Worm (Caenorhabditis elegans): ENCODE measurements around the gene srh-35.

Gene srh-35

DNA sequence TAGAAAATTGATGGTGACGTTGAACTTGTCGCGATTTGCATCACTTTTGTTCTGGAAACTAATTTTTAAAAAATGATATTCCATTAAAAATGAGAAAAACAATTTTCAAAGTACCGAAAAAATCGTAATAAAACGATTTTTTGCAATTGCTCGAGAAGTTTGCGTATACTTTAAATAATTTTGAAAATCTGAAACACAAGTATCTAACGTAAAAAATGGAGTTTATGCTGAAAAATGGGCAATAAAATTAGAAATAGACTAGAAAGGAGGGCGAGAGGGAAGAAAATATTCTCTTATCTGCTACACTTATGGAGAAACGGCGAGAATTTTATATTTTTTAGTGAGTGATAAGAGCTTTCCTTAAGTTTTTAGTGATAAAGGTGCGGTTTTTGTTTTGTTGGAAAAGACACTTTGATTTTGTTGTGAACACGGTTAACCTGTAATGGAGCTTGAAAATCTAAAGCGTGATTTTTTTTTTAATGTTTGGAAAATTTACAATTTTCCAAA is 34.3 kb upstream of the srh-35 start, which contains the start of gene nhr-130 (continued):
- TF ChIP-seq F10B5.3 (tag; optimal IDR thresholded peaks at IDR 0.05) (no peak), dve-1 (tag; optimal IDR thresholded peaks at IDR 0.05; ENCODE audit: insufficient read depth) (peak; percentile 65), nhr-77 (tag; optimal IDR thresholded peaks at IDR 0.05) (peak; percentile 48), F44E2.7 (GFP tag; IDR thresholded peaks at IDR 0.05) (no peak), T20F7.1 (GFP tag; optimal IDR thresholded peaks at IDR 0.05) (no peak), set-16 (GFP tag; IDR thresholded peaks at IDR 0.05) (no peak), spr-3 (GFP tag; optimal IDR thresholded peaks at IDR 0.05) (no peak), zag-1 (tag; optimal IDR thresholded peaks at IDR 0.05) (no peak), dmd-8 (GFP tag; IDR thresholded peaks at IDR 0.05) (no peak), pqm-1 (tag; optimal IDR thresholded peaks at IDR 0.05) (peak; percentile 81), rbr-2 (tag; optimal IDR thresholded peaks at IDR 0.05) (no peak), dmd-6 (GFP tag; IDR thresholded peaks at IDR 0.05) (peak; percentile 57), ceh-20 (GFP tag; IDR thresholded peaks at IDR 0.05) (no peak), madf-9 (GFP tag; conservative IDR thresholded peaks at IDR 0.05) (no peak), F26F4.8 (GFP tag; conservative IDR thresholded peaks at IDR 0.05) (no peak), ZK337.2 (GFP tag; IDR thresholded peaks at IDR 0.05) (no peak), ceh-62 (tag; optimal IDR thresholded peaks at IDR 0.05) (no peak), nhr-41 (GFP tag; IDR thresholded peaks at IDR 0.05) (no peak), F49E8.2 (tag; optimal IDR thresholded peaks at IDR 0.05; ENCODE audit: borderline replicate concordance) (no peak), Y5F2A.4 (GFP tag; optimal IDR thresholded peaks at IDR 0.05) (no peak), ceh-44 (GFP tag; IDR thresholded peaks at IDR 0.05) (no peak), daf-12 (tag; optimal IDR thresholded peaks at IDR 0.05) (no peak), dpl-1 (GFP tag; optimal IDR thresholded peaks at IDR 0.05) (no peak), daf-19 (GFP tag; conservative IDR thresholded peaks at IDR 0.05) (no peak), ceh-82 (tag; optimal IDR thresholded peaks at IDR 0.05) (no peak), hmg-1.1 (GFP tag; IDR thresholded peaks at IDR 0.05) (no peak)

DNA sequence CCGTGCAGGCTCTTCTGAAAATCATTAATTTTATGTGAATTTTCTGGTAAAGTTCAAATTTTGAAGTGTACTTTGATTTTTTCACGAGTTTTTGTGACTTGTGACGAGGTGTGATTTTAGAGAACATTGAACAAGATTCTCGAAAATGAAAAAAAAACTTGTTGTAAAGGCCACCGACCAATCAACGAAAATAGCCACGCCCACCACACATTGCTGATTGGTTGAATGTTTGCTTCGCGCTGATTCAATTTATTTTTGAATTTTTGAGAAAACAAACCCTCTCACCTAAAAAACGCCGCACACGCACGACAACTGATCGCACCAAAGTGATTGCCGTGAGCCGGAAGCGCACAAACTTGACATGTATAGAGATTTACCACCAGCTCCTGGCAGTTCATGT is 33.8 kb upstream of the srh-35 start:
- TF ChIP-seq nhr-6 (tag; optimal IDR thresholded peaks at IDR 0.05) (no peak), F10B5.3 (tag; optimal IDR thresholded peaks at IDR 0.05) (no peak), aly-2 (tag; optimal IDR thresholded peaks at IDR 0.05) (no peak), dmd-6 (GFP tag; IDR thresholded peaks at IDR 0.05) (0 out of 2 replicates have a peak, but pooled peaks have one; percentile 24)

DNA sequence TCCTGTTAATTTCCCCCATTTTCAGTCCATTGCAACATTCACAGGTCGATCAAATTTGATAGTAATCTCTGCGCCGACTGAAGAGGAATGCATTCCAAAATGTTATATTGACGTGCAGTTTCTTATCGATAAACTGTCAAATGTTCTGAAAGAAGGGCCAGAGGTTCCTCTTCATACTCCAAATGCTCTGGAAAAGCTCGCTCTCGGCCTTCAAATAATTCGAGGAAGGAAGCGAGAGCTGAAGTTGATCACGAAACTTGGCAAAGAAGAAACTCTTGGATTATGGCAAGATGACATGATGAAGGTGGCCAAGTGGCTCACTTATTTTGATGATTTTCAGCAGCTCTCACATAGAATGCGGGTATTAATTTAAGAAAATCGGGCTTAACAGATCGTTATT is 30.0 kb upstream of the srh-35 start:
- no peak for TF ChIP-seq pqm-1 (tag; optimal IDR thresholded peaks at IDR 0.05)
- no peak for TF ChIP-seq ceh-20 (GFP tag; IDR thresholded peaks at IDR 0.05)
- no peak for TF ChIP-seq mxl-3 (GFP tag; optimal IDR thresholded peaks at IDR 0.05)
- no peak for TF ChIP-seq ama-1 (optimal IDR thresholded peaks at IDR 0.05)
- peak; percentile 60 for TF ChIP-seq dmd-6 (GFP tag; IDR thresholded peaks at IDR 0.05)
- TF ChIP-seq snpc-4 (tag; optimal IDR thresholded peaks at IDR 0.05): no peak
- peak in 1 of 2 experiments; percentile 97 for TF ChIP-seq unc-62 (GFP tag; optimal IDR thresholded peaks at IDR 0.05 in 1 of 2)
- TF ChIP-seq unc-62 (tag; optimal IDR thresholded peaks at IDR 0.05): no peak
- no peak for TF ChIP-seq mxl-2 (GFP tag; conservative IDR thresholded peaks at IDR 0.05)
- TF ChIP-seq daf-16 (GFP tag; optimal IDR thresholded peaks at IDR 0.05): no peak
- no peak for TF ChIP-seq daf-16 (tag; optimal IDR thresholded peaks at IDR 0.05)
- no peak for TF ChIP-seq lin-29 (GFP tag; IDR thresholded peaks at IDR 0.05)
- no peak for TF ChIP-seq hmg-1.1 (GFP tag; IDR thresholded peaks at IDR 0.05)
- no peak for TF ChIP-seq nhr-102 (tag; optimal IDR thresholded peaks at IDR 0.05)
- no peak for TF ChIP-seq nhr-28 (tag; optimal IDR thresholded peaks at IDR 0.05)
- TF ChIP-seq mep-1 (tag; optimal IDR thresholded peaks at IDR 0.05): no peak
- TF ChIP-seq lir-3 (tag; optimal IDR thresholded peaks at IDR 0.05): no peak
- no peak for TF ChIP-seq madf-9 (GFP tag; conservative IDR thresholded peaks at IDR 0.05)
- no peak for TF ChIP-seq zfp-3 (GFP tag; conservative IDR thresholded peaks at IDR 0.05)
- TF ChIP-seq aha-1 (tag): peak; percentile 38
- TF ChIP-seq cey-2 (tag; optimal IDR thresholded peaks at IDR 0.05; ENCODE audit: borderline replicate concordance, insufficient read depth): no peak
- no peak for TF ChIP-seq tra-1 (GFP tag; IDR thresholded peaks at IDR 0.05)
- no peak for TF ChIP-seq dmd-8 (GFP tag; IDR thresholded peaks at IDR 0.05)
- no peak for TF ChIP-seq skn-1 (tag; optimal IDR thresholded peaks at IDR 0.05)
- no peak for TF ChIP-seq zip-2 (tag; optimal IDR thresholded peaks at IDR 0.05)
- TF ChIP-seq F49E8.2 (tag; optimal IDR thresholded peaks at IDR 0.05; ENCODE audit: borderline replicate concordance): no peak
- TF ChIP-seq nhr-41 (GFP tag; IDR thresholded peaks at IDR 0.05): no peak
- TF ChIP-seq Y48G9A.11 (GFP tag; IDR thresholded peaks at IDR 0.05): no peak
